Worm (Caenorhabditis elegans) whole organism, L3 larva: ENCODE data around the gene sdc-3.
"Not testable (repeated sequence)": the region's sequence is repeated elsewhere in the genome, so short reads cannot be mapped to it uniquely, and the experiment has no call there.

Experiments
- R02D3.7 ChIP-seq: fragments of 150-350 bp; optimal IDR thresholded peaks from 2 replicates; lab custom pipeline; 2014; ENCODE audit warnings: missing biosample characterization, missing genetic modification characterization
- ZK546.5 ChIP-seq: sonication (generic microtip); optimal IDR thresholded peaks from 2 replicates; lab custom pipeline; 2017; ENCODE audit warnings: missing biosample characterization, missing genetic modification characterization
- aly-2 ChIP-seq: fragments of 150-350 bp; optimal IDR thresholded peaks from 2 replicates; lab custom pipeline; 2014; ENCODE audit warnings: missing biosample characterization, missing genetic modification characterization
- ceh-28 ChIP-seq: fragments of 150-350 bp; optimal IDR thresholded peaks from 2 replicates; lab custom pipeline; 2014; ENCODE audit warnings: missing biosample characterization, missing genetic modification reagents, missing genetic modification characterization
- egl-27 ChIP-seq: sonication (generic microtip); optimal IDR thresholded peaks from 4 replicates; lab custom pipeline; 2017; ENCODE audit warnings: missing biosample characterization, missing genetic modification reagents, missing genetic modification characterization
- egl-5 ChIP-seq: fragments of 150-350 bp; optimal IDR thresholded peaks from 2 replicates; lab custom pipeline; 2017; ENCODE audit warnings: missing biosample characterization, missing genetic modification reagents, missing genetic modification characterization, inconsistent platforms
- elt-1 ChIP-seq: fragments of 150-350 bp; optimal IDR thresholded peaks from 2 replicates; lab custom pipeline; 2014; ENCODE audit warnings: missing biosample characterization, missing genetic modification characterization
- elt-2 ChIP-seq: sonication (generic microtip); optimal IDR thresholded peaks from 2 replicates; lab custom pipeline; 2016; ENCODE audit warnings: missing genetic modification reagents, mild to moderate bottlenecking, missing genetic modification characterization, missing compliant biosample characterization
- elt-3 ChIP-seq, 3 experiments: fragments of 150-350 bp in 1 of 3; sonication (generic microtip) in 2 of 3; optimal IDR thresholded peaks; 2 replicates in 2 of 3; 4 replicates in 1 of 3; lab custom pipeline; 2014 to 2017; ENCODE audit warnings: missing biosample characterization in 3 of 3, missing genetic modification characterization in 3 of 3
- fkh-10 ChIP-seq: sonication (generic microtip); optimal IDR thresholded peaks from 2 replicates; lab custom pipeline; 2017; ENCODE audit warnings: missing biosample characterization, missing genetic modification reagents, missing genetic modification characterization
- fkh-2 ChIP-seq: fragments of 150-350 bp; optimal IDR thresholded peaks from 2 replicates; lab custom pipeline; 2014; ENCODE audit warnings: missing biosample characterization, missing genetic modification reagents, missing genetic modification characterization
- hmg-11 ChIP-seq: sonication (generic microtip); optimal IDR thresholded peaks from 2 replicates; lab custom pipeline; 2016; ENCODE audit warnings: missing genetic modification characterization, missing compliant biosample characterization
- jun-1 ChIP-seq: fragments of 150-350 bp; optimal IDR thresholded peaks from 2 replicates; lab custom pipeline; 2014; ENCODE audit warnings: missing biosample characterization, missing genetic modification reagents, missing genetic modification characterization
- lin-15B ChIP-seq: fragments of 150-350 bp; optimal IDR thresholded peaks from 2 replicates; lab custom pipeline; 2014; ENCODE audit warnings: missing biosample characterization, missing genetic modification characterization
- mml-1 ChIP-seq: fragments of 150-350 bp; sonication (generic microtip); optimal IDR thresholded peaks from 3 replicates; lab custom pipeline; 2014; ENCODE audit warnings: missing biosample characterization, missing genetic modification characterization
- nfya-1 ChIP-seq: sonication (generic microtip); optimal IDR thresholded peaks from 2 replicates; lab custom pipeline; 2017; ENCODE audit warnings: missing genetic modification characterization, mild to moderate bottlenecking, missing compliant biosample characterization, antibody characterized with exemption, moderate library complexity; ENCODE audit not compliant: insufficient read depth
- nhr-12 ChIP-seq: fragments of 150-350 bp; optimal IDR thresholded peaks from 2 replicates; lab custom pipeline; 2014; ENCODE audit warnings: missing biosample characterization, missing genetic modification characterization
- nhr-23 ChIP-seq: fragments of 150-350 bp; optimal IDR thresholded peaks from 2 replicates; lab custom pipeline; 2014; ENCODE audit warnings: missing biosample characterization, missing genetic modification reagents, missing genetic modification characterization
- nhr-237 ChIP-seq: fragments of 150-350 bp; optimal IDR thresholded peaks from 2 replicates; lab custom pipeline; 2014; ENCODE audit warnings: missing biosample characterization, missing genetic modification characterization
- nhr-25 ChIP-seq: sonication (generic microtip); optimal IDR thresholded peaks from 2 replicates; lab custom pipeline; 2017; ENCODE audit warnings: missing biosample characterization, missing genetic modification characterization
- nhr-43 ChIP-seq: sonication (generic microtip); optimal IDR thresholded peaks from 2 replicates; lab custom pipeline; 2016; ENCODE audit warnings: mild to moderate bottlenecking, missing genetic modification characterization, missing compliant biosample characterization; ENCODE audit not compliant: poor library complexity, severe bottlenecking
- nhr-67 ChIP-seq: fragments of 150-350 bp; optimal IDR thresholded peaks from 2 replicates; lab custom pipeline; 2014; ENCODE audit warnings: missing biosample characterization, missing genetic modification characterization
- nhr-76 ChIP-seq: fragments of 150-350 bp; sonication (generic microtip); optimal IDR thresholded peaks from 5 replicates; lab custom pipeline; 2014; ENCODE audit warnings: missing biosample characterization, missing genetic modification characterization
- nhr-77 ChIP-seq: fragments of 150-350 bp; optimal IDR thresholded peaks from 2 replicates; lab custom pipeline; 2014; ENCODE audit warnings: missing biosample characterization, missing genetic modification characterization
- pha-4 ChIP-seq: fragments of 150-350 bp; optimal IDR thresholded peaks from 2 replicates; lab custom pipeline; 2014; ENCODE audit warnings: missing biosample characterization, missing genetic modification reagents, missing genetic modification characterization
- pqm-1 ChIP-seq: fragments of 150-350 bp; optimal IDR thresholded peaks from 2 replicates; lab custom pipeline; 2017; ENCODE audit warnings: missing biosample characterization, missing genetic modification characterization, inconsistent platforms
- sea-2 ChIP-seq: fragments of 150-350 bp; sonication (generic microtip); optimal IDR thresholded peaks from 4 replicates; lab custom pipeline; 2014; ENCODE audit warnings: missing biosample characterization, missing genetic modification reagents, missing genetic modification characterization
- skn-1 ChIP-seq: fragments of 150-350 bp; optimal IDR thresholded peaks from 2 replicates; lab custom pipeline; 2014; ENCODE audit warnings: missing biosample characterization, missing genetic modification characterization
- snpc-4 ChIP-seq: fragments of 150-350 bp; optimal IDR thresholded peaks from 2 replicates; lab custom pipeline; 2014; ENCODE audit warnings: missing biosample characterization, missing genetic modification characterization
- tbx-2 ChIP-seq: sonication (generic microtip); optimal IDR thresholded peaks from 2 replicates; lab custom pipeline; 2016; ENCODE audit warnings: mild to moderate bottlenecking, missing genetic modification characterization, missing compliant biosample characterization
- unc-39 ChIP-seq: sonication (generic microtip); optimal IDR thresholded peaks from 4 replicates; lab custom pipeline; 2017; ENCODE audit warnings: missing biosample characterization, missing genetic modification characterization
- unc-62 ChIP-seq: fragments of 150-350 bp; sonication (generic microtip); optimal IDR thresholded peaks from 4 replicates; lab custom pipeline; 2014; ENCODE audit warnings: missing biosample characterization, missing genetic modification reagents, missing genetic modification characterization
- ztf-4 ChIP-seq: fragments of 150-350 bp; optimal IDR thresholded peaks from 2 replicates; lab custom pipeline; 2014; ENCODE audit warnings: missing biosample characterization, missing genetic modification characterization

Gene sdc-3

DNA sequence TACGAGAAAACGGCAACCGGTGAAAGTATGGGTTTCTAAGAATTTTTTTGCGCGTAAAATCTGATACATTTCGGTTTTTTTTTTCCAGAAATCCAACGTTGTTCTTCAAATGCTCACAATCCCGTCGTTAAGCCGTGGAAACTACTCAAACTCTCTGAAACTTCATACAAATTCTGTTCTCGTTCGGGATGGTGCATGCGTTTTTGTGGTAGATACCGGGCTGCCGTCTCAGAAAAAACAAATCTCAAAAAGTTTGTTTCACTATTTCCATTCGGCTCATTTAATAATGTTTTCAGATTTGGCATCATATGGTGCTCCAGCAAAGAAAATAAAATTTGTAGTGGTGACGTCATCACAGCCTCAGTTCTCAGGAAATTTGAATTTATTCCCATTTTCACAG, 6.7 kb upstream of the sdc-3 start:
- TF ChIP-seq elt-1 (tag; lab: Kevin White, UChicago) = no peak
- no peak for TF ChIP-seq fkh-2 (tag; lab: Kevin White, UChicago)
- TF ChIP-seq nhr-237 = no peak
- no peak for TF ChIP-seq fkh-10 (GFP tag; lab: Kevin White, UChicago)
- TF ChIP-seq elt-3 (tag; optimal IDR thresholded peaks at IDR 0.05; lab: Kevin White, UChicago) = no peak
- no peak for TF ChIP-seq sea-2 (GFP tag; lab: Kevin White, UChicago)
- TF ChIP-seq pha-4 (tag; lab: Kevin White, UChicago) = no peak
- TF ChIP-seq nhr-25 (tag; lab: Kevin White, UChicago) = no peak
- no peak for TF ChIP-seq snpc-4
- TF ChIP-seq unc-39 (tag; lab: Kevin White, UChicago) = no peak
- no peak for TF ChIP-seq ZK546.5
- TF ChIP-seq nhr-23 (tag; lab: Kevin White, UChicago) = no peak
- TF ChIP-seq lin-15B (tag; lab: Kevin White, UChicago) = no peak
- TF ChIP-seq jun-1 = no peak
- no peak for TF ChIP-seq tbx-2 (tag; lab: Kevin White, UChicago)
- no peak for TF ChIP-seq nfya-1 (tag; lab: Kevin White, UChicago)
- TF ChIP-seq nhr-77 (tag; lab: Kevin White, UChicago) = no peak
- no peak for TF ChIP-seq unc-62 (GFP tag; lab: Kevin White, UChicago)
- no peak for TF ChIP-seq nhr-43 (tag; lab: Kevin White, UChicago)

- TF ChIP-seq pha-4 (tag; lab: Kevin White, UChicago) (peak; percentile 31), pqm-1 (tag; lab: Kevin White, UChicago) (peak; percentile 41), nhr-23 (tag; lab: Kevin White, UChicago) (no peak), elt-2 (peak; percentile 28)
- TF ChIP-seq, all 47 proteins: peak for 3
Observed at ce11 chrV:15052368-15052767, 4.4 kb upstream of the sdc-3 start, which contains the start of the genes fbxa-82 and C25D7.5. fbxa-82 (minus strand) TSS chrV:15052530. C25D7.5 (plus strand) TSS chrV:15052650.

- TF ChIP-seq pqm-1 (tag; lab: Kevin White, UChicago) = no peak
- no peak for TF ChIP-seq unc-39 (tag; lab: Kevin White, UChicago)
- TF ChIP-seq mml-1 (tag; lab: Kevin White, UChicago) = no peak
- no peak for TF ChIP-seq skn-1 (tag; lab: Kevin White, UChicago)
- no peak for TF ChIP-seq hmg-11 (tag; lab: Kevin White, UChicago)
- TF ChIP-seq jun-1 = no peak
- no peak for TF ChIP-seq egl-5 (tag; lab: Kevin White, UChicago)
- TF ChIP-seq aly-2 = no peak
- no peak for TF ChIP-seq nfya-1 (tag; lab: Kevin White, UChicago)
- TF ChIP-seq ceh-28 = no peak
- no peak for TF ChIP-seq nhr-12
- no peak for TF ChIP-seq ztf-4 (tag; lab: Kevin White, UChicago)
- TF ChIP-seq nhr-43 (tag; lab: Kevin White, UChicago) = no peak
- no peak for TF ChIP-seq nhr-67 (tag; lab: Kevin White, UChicago)
Observed at ce11 chrV:15051720-15052119, 3.7 kb upstream of the sdc-3 start.

- not testable (repeated sequence) for TF ChIP-seq egl-27; nhr-43 (tag; lab: Kevin White, UChicago); ZK546.5
Observed at ce11 chrV:15036769-15037168, 11.2 kb downstream of the sdc-3 start, which contains the start of gene melo-3. melo-3 (minus strand) TSS chrV:15036869.

- TF ChIP-seq R02D3.7 (tag; lab: Kevin White, UChicago); nhr-76; nhr-23 (tag; lab: Kevin White, UChicago): not testable (repeated sequence)
Observed at ce11 chrV:15031373-15031772, 16.6 kb downstream of the sdc-3 start, which contains the start of gene cng-1. cng-1 (minus strand) TSS chrV:15031473.
